Worm (Caenorhabditis elegans): Measurements from ENCODE around the gene F52D10.4.

F52D10.4 gene

DNA sequence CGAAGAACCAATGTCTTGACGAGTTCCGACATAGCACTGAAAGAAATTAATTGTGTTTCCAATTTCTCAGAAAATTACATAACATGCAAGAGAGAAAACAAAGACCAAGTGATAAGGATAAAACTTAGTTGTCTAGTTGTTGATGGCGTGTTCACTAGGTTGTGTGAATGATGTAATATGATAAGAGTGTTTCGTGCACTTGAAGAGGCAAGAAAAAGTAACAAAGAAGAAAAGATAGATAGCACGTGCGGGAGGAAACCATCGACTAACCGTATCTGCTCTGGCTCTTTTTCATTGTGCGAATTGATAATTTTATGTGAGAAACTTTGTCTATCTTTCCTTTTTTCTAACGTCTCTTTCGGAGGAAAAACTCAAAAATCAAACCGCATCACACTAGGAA lies 44.4 kb downstream of the F52D10.4 start, which contains the start of gene sfxn-1.5:
Gene sfxn-1.5, minus strand, starts transcription at position 36 of the 400 bp plus-strand sequence.
- no peak for TF ChIP-seq lsy-2 (tag; optimal IDR thresholded peaks at IDR 0.05)
- TF ChIP-seq cnd-1 (tag; optimal IDR thresholded peaks at IDR 0.05): no peak
- TF ChIP-seq lin-13 (tag; optimal IDR thresholded peaks at IDR 0.05): no peak
- no peak for TF ChIP-seq elt-3 (tag; optimal IDR thresholded peaks at IDR 0.05)
- no peak for TF ChIP-seq ceh-83 (GFP tag; optimal IDR thresholded peaks at IDR 0.05)
- TF ChIP-seq tbx-8 (GFP tag; optimal IDR thresholded peaks at IDR 0.05): no peak
- no peak for TF ChIP-seq zip-8 (tag; optimal IDR thresholded peaks at IDR 0.05)
- no peak for TF ChIP-seq ztf-11 (tag; optimal IDR thresholded peaks at IDR 0.05)
- no peak for TF ChIP-seq M03D4.4 (tag; optimal IDR thresholded peaks at IDR 0.05)
- TF ChIP-seq ces-1 (GFP tag; optimal IDR thresholded peaks at IDR 0.05): no peak
- no peak for TF ChIP-seq nhr-12 (tag; optimal IDR thresholded peaks at IDR 0.05)
- TF ChIP-seq unc-62 (GFP tag; optimal IDR thresholded peaks at IDR 0.05): no peak
- TF ChIP-seq pha-4 (tag; optimal IDR thresholded peaks at IDR 0.05): no peak

DNA sequence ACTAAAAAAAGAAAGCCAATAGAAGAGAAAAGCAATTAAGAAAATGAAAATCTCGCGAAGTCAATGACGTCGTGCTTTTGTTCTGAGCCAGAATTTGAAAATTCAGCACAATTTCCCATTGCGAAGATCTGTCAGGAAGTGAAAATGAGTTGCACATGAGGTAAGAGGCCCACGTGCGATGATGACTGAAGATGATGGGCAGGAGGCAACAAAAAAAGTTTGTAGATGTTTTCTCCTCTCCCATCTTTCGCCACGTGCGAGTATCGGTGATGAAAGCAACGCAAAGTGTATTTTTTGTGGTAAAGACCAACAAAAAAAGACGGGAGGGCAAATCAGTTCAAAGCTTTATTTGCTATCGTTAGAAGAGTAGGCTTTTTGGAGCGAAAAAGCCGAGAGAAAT lies 44.8 kb downstream of the F52D10.4 start:
- TF ChIP-seq zip-8 (tag; optimal IDR thresholded peaks at IDR 0.05): no peak
- no peak for TF ChIP-seq unc-120 (tag; optimal IDR thresholded peaks at IDR 0.05; ENCODE audit: poor library complexity, severe bottlenecking)
- TF ChIP-seq M03D4.4 (tag; optimal IDR thresholded peaks at IDR 0.05): no peak
- no peak for TF ChIP-seq sptf-1 (tag; optimal IDR thresholded peaks at IDR 0.05)
- no peak for TF ChIP-seq sem-2 (GFP tag; optimal IDR thresholded peaks at IDR 0.05)
- TF ChIP-seq hlh-1 (tag; optimal IDR thresholded peaks at IDR 0.05): no peak
- no peak for TF ChIP-seq blmp-1 (tag; optimal IDR thresholded peaks at IDR 0.05)
- no peak for TF ChIP-seq lin-32 (GFP tag; optimal IDR thresholded peaks at IDR 0.05)
- TF ChIP-seq ces-1 (GFP tag; optimal IDR thresholded peaks at IDR 0.05): no peak
- TF ChIP-seq mls-2 (tag; optimal IDR thresholded peaks at IDR 0.05): no peak
- no peak for TF ChIP-seq ztf-11 (tag; optimal IDR thresholded peaks at IDR 0.05)
- TF ChIP-seq lsy-2 (tag; optimal IDR thresholded peaks at IDR 0.05): no peak
- TF ChIP-seq ham-2 (GFP tag; optimal IDR thresholded peaks at IDR 0.05): no peak
- no peak for TF ChIP-seq nhr-2 (tag; optimal IDR thresholded peaks at IDR 0.05)
- TF ChIP-seq tbx-8 (GFP tag; optimal IDR thresholded peaks at IDR 0.05): no peak
- TF ChIP-seq ceh-83 (GFP tag; optimal IDR thresholded peaks at IDR 0.05): no peak

DNA sequence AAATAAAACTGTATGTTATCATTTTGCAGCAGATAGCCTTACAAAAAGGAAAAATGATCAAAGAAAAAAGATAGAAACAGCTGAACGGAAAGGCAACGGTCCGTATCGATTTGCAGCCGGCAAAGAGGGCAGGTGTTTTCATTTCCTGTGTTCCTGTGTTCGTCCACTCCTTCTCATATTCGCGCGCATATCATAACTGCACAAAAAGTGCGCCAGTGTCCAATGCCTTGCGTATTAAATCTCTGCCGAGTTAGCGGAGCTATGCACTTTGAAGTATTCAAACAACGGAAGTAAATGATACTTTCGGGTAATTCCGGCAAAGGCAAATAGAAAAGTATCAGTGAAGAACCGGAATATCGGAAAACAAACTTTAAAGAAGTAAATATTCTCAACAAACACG lies 45.3 kb downstream of the F52D10.4 start:
- TF ChIP-seq lsy-2 (tag; optimal IDR thresholded peaks at IDR 0.05) (no peak), mls-2 (tag; optimal IDR thresholded peaks at IDR 0.05) (no peak), nhr-28 (tag; optimal IDR thresholded peaks at IDR 0.05) (no peak), drap-1 (GFP tag; optimal IDR thresholded peaks at IDR 0.05) (peak; percentile 7), unc-39 (tag; optimal IDR thresholded peaks at IDR 0.05) (no peak), blmp-1 (tag; optimal IDR thresholded peaks at IDR 0.05) (no peak), sptf-1 (tag; optimal IDR thresholded peaks at IDR 0.05) (no peak), ceh-39 (tag; optimal IDR thresholded peaks at IDR 0.05) (peak; percentile 46), lin-32 (GFP tag; optimal IDR thresholded peaks at IDR 0.05) (peak; percentile 22), nhr-76 (tag; optimal IDR thresholded peaks at IDR 0.05) (no peak), ztf-11 (tag; optimal IDR thresholded peaks at IDR 0.05) (no peak), nhr-2 (tag; optimal IDR thresholded peaks at IDR 0.05) (no peak), nhr-237 (tag; optimal IDR thresholded peaks at IDR 0.05) (no peak), ceh-43 (GFP tag; optimal IDR thresholded peaks at IDR 0.05) (no peak), M03D4.4 (tag; optimal IDR thresholded peaks at IDR 0.05) (peak; percentile 60), pha-4 (tag; optimal IDR thresholded peaks at IDR 0.05) (no peak), mep-1 (tag; optimal IDR thresholded peaks at IDR 0.05) (peak; percentile 70), lin-13 (tag; optimal IDR thresholded peaks at IDR 0.05) (peak; percentile 72), cnd-1 (tag; optimal IDR thresholded peaks at IDR 0.05) (peak; percentile 55)

DNA sequence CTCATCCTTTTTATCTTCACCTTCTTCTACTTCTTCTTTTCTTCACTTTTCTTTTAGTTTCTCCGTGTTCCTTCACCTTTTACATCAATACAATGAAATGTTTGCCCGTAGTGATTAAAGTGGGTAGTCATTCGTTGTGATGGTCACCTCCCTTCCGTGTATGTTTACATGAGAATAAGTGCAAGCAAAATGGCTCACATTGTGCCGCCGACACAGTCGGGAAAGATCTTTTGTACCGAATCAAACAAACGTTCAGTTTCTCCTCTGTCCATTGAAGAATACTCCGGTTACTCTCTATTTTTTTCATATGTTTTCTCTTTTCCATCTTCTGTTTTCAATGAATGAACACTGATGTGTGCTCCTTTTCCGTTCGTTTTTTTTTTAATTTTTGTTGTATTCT lies 46.9 kb downstream of the F52D10.4 start:
- TF ChIP-seq nhr-2 (tag; optimal IDR thresholded peaks at IDR 0.05) (no peak), ceh-83 (GFP tag; optimal IDR thresholded peaks at IDR 0.05) (no peak), pha-4 (tag; optimal IDR thresholded peaks at IDR 0.05) (peak; percentile 43), bed-3 (GFP tag; optimal IDR thresholded peaks at IDR 0.05) (no peak)

DNA sequence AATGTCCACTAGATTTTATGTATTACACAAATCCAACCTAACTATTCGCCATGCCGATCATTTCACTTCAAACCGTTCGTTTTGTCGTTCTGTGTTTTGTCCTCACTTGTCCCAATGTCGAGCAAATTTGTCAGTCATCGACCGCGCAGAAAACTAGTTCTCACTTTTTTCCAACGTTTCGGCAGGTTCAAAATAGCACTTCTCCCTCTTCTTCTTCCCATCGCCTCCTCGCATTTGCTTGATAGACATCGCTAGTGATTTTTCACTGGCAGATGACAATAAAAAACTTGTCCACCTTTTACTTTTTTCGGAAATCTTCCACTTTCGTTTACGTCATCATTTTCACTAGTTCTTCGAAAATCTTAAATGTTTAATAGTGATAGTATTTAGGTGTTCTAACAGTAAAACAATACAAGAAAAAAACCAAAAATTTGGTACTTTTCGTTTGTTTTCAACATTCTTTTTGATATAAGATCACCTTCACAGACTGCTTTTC lies 48.3 kb downstream of the F52D10.4 start:
- no peak for TF ChIP-seq nhr-76 (tag; optimal IDR thresholded peaks at IDR 0.05)
- TF ChIP-seq sem-2 (GFP tag; optimal IDR thresholded peaks at IDR 0.05): no peak
- TF ChIP-seq nhr-237 (tag; optimal IDR thresholded peaks at IDR 0.05): no peak
- TF ChIP-seq tbx-8 (GFP tag; optimal IDR thresholded peaks at IDR 0.05): no peak
- no peak for TF ChIP-seq unc-62 (GFP tag; optimal IDR thresholded peaks at IDR 0.05)
